Worm (Caenorhabditis elegans) whole organism, late embryonic: ENCODE data around the gene sra-33.

ENCODE experiments used
- hlh-13 ChIP-seq: fragments of 200-800 bp; sonication (Bioruptor generic); optimal IDR thresholded peaks from 2 replicates; lab custom pipeline; 2018; ENCODE audit warnings: mild to moderate bottlenecking, missing genetic modification characterization, missing compliant biosample characterization
- hlh-30 ChIP-seq: sonication (generic microtip); optimal IDR thresholded peaks from 2 replicates; lab custom pipeline; 2017; ENCODE audit warnings: antibody characterized with exemption, missing genetic modification characterization, missing compliant biosample characterization; ENCODE audit not compliant: insufficient read depth
- pha-4 ChIP-seq: fragments of 150-350 bp; optimal IDR thresholded peaks from 2 replicates; lab custom pipeline; 2018; ENCODE audit warnings: missing biosample characterization, missing genetic modification reagents, missing genetic modification characterization
- ttx-3 ChIP-seq: sonication (generic microtip); optimal IDR thresholded peaks from 2 replicates; lab custom pipeline; 2016; ENCODE audit warnings: missing genetic modification reagents, missing genetic modification characterization, missing compliant biosample characterization
- unc-55 ChIP-seq: sonication (generic microtip); optimal IDR thresholded peaks from 2 replicates; lab custom pipeline; 2017; ENCODE audit warnings: missing biosample characterization, missing genetic modification reagents, missing genetic modification characterization
- ztf-16 ChIP-seq: sonication (generic microtip); optimal IDR thresholded peaks from 2 replicates; lab custom pipeline; 2017; ENCODE audit warnings: missing genetic modification characterization, missing compliant biosample characterization

DNA sequence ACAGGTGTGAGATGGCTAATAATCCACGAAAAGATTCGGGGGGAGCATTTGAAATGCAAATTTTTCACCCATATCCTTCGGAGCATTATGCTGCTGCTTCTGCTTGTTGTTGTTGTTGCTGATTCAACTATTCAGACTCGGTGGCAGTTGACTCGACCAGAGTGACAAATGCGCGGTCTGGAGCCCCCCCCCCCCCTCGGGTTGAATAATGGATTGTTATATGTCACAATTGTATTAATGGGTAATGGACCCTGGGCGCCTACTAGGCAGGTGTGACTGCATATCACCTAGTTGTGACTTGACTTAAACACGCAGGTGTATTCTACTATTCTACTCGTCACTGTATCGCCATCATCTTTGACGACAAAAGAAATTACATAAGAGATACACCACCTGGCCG, 38.5 kb upstream of the sra-33 start:
- TF ChIP-seq pha-4 (tag; lab: Kevin White, UChicago) (no peak), hlh-30 (tag; lab: Kevin White, UChicago) (no peak), ttx-3 (tag; lab: Kevin White, UChicago) (no peak), hlh-13 (GFP tag; lab: Kevin White, UChicago) (no peak), ztf-16 (tag; lab: Kevin White, UChicago) (no peak), unc-55 (peak; percentile 76)
